Worm (Caenorhabditis elegans) whole organism, late embryonic: ENCODE measurements around the gene T19C3.2.

Source experiments
- C38D4.7 ChIP-seq: fragments of 200-800 bp; sonication (Bioruptor generic); optimal IDR thresholded peaks from 2 replicates; lab custom pipeline; 2018; ENCODE audit warnings: mild to moderate bottlenecking, missing genetic modification characterization, moderate library complexity, missing compliant biosample characterization
- ama-1 ChIP-seq: fragments of 150-350 bp; optimal IDR thresholded peaks from 2 replicates; lab custom pipeline; 2014
- ceh-18 ChIP-seq: sonication (generic microtip); optimal IDR thresholded peaks from 2 replicates; lab custom pipeline; 2016; ENCODE audit warnings: missing genetic modification characterization, missing compliant biosample characterization
- ceh-45 ChIP-seq: fragments of 200-800 bp; sonication (Bioruptor generic); IDR thresholded peaks from 2 replicates; pipeline ENCODE4 v1.3.6; 2022; ENCODE audit warnings: missing genetic modification reagents, missing genetic modification characterization, missing compliant biosample characterization
- che-1 ChIP-seq: sonication (generic microtip); optimal IDR thresholded peaks from 2 replicates; lab custom pipeline; 2016; ENCODE audit warnings: mild to moderate bottlenecking, missing genetic modification characterization, missing compliant biosample characterization
- hlh-15 ChIP-seq: sonication (generic microtip); optimal IDR thresholded peaks from 2 replicates; lab custom pipeline; 2016; ENCODE audit warnings: missing genetic modification characterization, missing compliant biosample characterization
- nhr-232 ChIP-seq: sonication (generic microtip); optimal IDR thresholded peaks from 2 replicates; lab custom pipeline; 2016; ENCODE audit warnings: missing genetic modification characterization, missing compliant biosample characterization
- tbx-2 ChIP-seq: sonication (generic microtip); optimal IDR thresholded peaks from 2 replicates; lab custom pipeline; 2016; ENCODE audit warnings: missing genetic modification characterization, missing compliant biosample characterization
- unc-3 ChIP-seq, 2 experiments: fragments of 200-800 bp in 1 of 2; sonication (Bioruptor generic) in 1 of 2; sonication (generic microtip) in 1 of 2; conservative IDR thresholded peaks in 1 of 2; optimal IDR thresholded peaks in 1 of 2; 2 replicates each; pipeline versions ENCODE4 v1.3.6 to Lab custom; 2016 to 2022; ENCODE audit warnings: missing compliant biosample characterization in 2 of 2, missing genetic modification characterization in 2 of 2, missing genetic modification reagents in 1 of 2
- unc-86 ChIP-seq: sonication (generic microtip); optimal IDR thresholded peaks from 2 replicates; lab custom pipeline; 2016; ENCODE audit warnings: missing genetic modification characterization, missing compliant biosample characterization

DNA sequence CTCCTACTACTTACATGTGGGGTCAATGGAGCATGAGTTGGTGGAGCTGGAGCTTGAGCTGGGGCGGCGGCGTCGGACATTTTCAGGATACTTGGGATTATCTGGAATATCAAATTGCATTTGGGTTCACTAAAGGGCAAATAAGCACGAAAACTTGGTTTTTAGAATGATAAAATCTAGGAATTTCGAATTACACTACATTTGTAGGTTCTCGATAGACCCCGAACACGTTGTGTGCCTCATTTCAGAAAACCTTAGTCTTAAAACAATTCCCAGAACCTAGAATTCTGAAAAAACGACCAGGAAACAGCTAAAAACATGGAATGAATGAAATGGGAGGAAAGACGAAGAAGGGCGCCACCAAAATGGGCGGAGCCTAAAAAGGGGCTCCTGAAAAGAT, 2.9 kb downstream of the T19C3.2 start, which contains the start of gene T19C3.3:
- TF ChIP-seq C38D4.7 = no peak
- no peak for TF ChIP-seq ceh-45 (GFP tag; lab: Robert Waterston, UW)
- TF ChIP-seq hlh-15 (tag; lab: Kevin White, UChicago) = no peak
- no peak for TF ChIP-seq unc-3 (GFP tag; conservative IDR thresholded peaks at IDR 0.05; lab: Robert Waterston, UW)
- TF ChIP-seq unc-3 (tag; optimal IDR thresholded peaks at IDR 0.05; lab: Kevin White, UChicago) = no peak
- no peak for TF ChIP-seq ceh-18 (tag; lab: Kevin White, UChicago)
- TF ChIP-seq tbx-2 (tag; lab: Kevin White, UChicago) = no peak
- no peak for TF ChIP-seq unc-86 (tag; lab: Kevin White, UChicago)
- TF ChIP-seq che-1 (tag; lab: Kevin White, UChicago) = no peak
- no peak for TF ChIP-seq ama-1 (lab: Kevin White, UChicago)
- TF ChIP-seq nhr-232 (tag; lab: Kevin White, UChicago) = no peak
